Worm (Caenorhabditis elegans): Measurements from ENCODE around the gene K09E4.4.

Gene K09E4.4

ce11 chrII:14106164-14106563 is 15.8 kb downstream of the K09E4.4 start:
- TF ChIP-seq nhr-85 (tag) (peak; percentile 59), aha-1 (tag; optimal IDR thresholded peaks at IDR 0.05) (no peak)

- TF ChIP-seq vab-15 (tag; optimal IDR thresholded peaks at IDR 0.05), result no peak
- TF ChIP-seq nhr-84 (tag; optimal IDR thresholded peaks at IDR 0.05), result no peak
- no peak for TF ChIP-seq fkh-4 (tag; optimal IDR thresholded peaks at IDR 0.05; ENCODE audit: borderline replicate concordance)
- TF ChIP-seq efl-1 (optimal IDR thresholded peaks at IDR 0.05), result no peak
- no peak for TF ChIP-seq efl-1 (GFP tag; optimal IDR thresholded peaks at IDR 0.05 in 1 of 2)
- TF ChIP-seq isw-1 (GFP tag; IDR thresholded peaks at IDR 0.05), result no peak
- TF ChIP-seq lin-15B (tag; optimal IDR thresholded peaks at IDR 0.05), result no peak
- no peak for TF ChIP-seq pag-3 (tag; optimal IDR thresholded peaks at IDR 0.05; ENCODE audit: borderline replicate concordance, insufficient read depth)
- TF ChIP-seq mab-9 (GFP tag; IDR thresholded peaks at IDR 0.05), result no peak
Observed at ce11 chrII:14104470-14104869, 17.5 kb downstream of the K09E4.4 start, which contains the start of gene gur-4. gur-4 (plus strand) TSS chrII:14104770.

- TF ChIP-seq sup-37 (GFP tag; optimal IDR thresholded peaks at IDR 0.05), result no peak
- TF ChIP-seq dpl-1 (GFP tag; optimal IDR thresholded peaks at IDR 0.05), result peak in 1 of 3 experiments; percentile 22
- TF ChIP-seq mep-1 (tag; optimal IDR thresholded peaks at IDR 0.05), result no peak
- TF ChIP-seq efl-1 (optimal IDR thresholded peaks at IDR 0.05), result no peak
- TF ChIP-seq efl-1 (GFP tag; optimal IDR thresholded peaks at IDR 0.05 in 1 of 2), result peak in 1 of 2 experiments; percentile 15
- no peak for TF ChIP-seq tbx-2 (tag; optimal IDR thresholded peaks at IDR 0.05)
- no peak for TF ChIP-seq unc-98 (GFP tag; IDR thresholded peaks at IDR 0.05)
- no peak for TF ChIP-seq xbp-1 (tag; optimal IDR thresholded peaks at IDR 0.05)
- TF ChIP-seq nhr-76 (tag; optimal IDR thresholded peaks at IDR 0.05), result no peak
- TF ChIP-seq aly-2 (tag; optimal IDR thresholded peaks at IDR 0.05), result no peak
- no peak for TF ChIP-seq aha-1 (tag; optimal IDR thresholded peaks at IDR 0.05)
- no peak for TF ChIP-seq unc-86 (tag; optimal IDR thresholded peaks at IDR 0.05)
- TF ChIP-seq nhr-47 (tag; optimal IDR thresholded peaks at IDR 0.05), result no peak
- TF ChIP-seq lsy-2 (tag; optimal IDR thresholded peaks at IDR 0.05), result peak in 1 of 2 experiments; percentile 4
- TF ChIP-seq alr-1 (tag; optimal IDR thresholded peaks at IDR 0.05; ENCODE audit: borderline replicate concordance), result no peak
- TF ChIP-seq pag-3 (tag; optimal IDR thresholded peaks at IDR 0.05; ENCODE audit: borderline replicate concordance, insufficient read depth), result no peak
- TF ChIP-seq rnt-1 (tag; optimal IDR thresholded peaks at IDR 0.05), result no peak
Observed at ce11 chrII:14102112-14102511, 19.9 kb downstream of the K09E4.4 start.

- TF ChIP-seq C16A3.4 (tag; optimal IDR thresholded peaks at IDR 0.05), result no peak
- TF ChIP-seq lin-39 (tag; optimal IDR thresholded peaks at IDR 0.05), result no peak
- no peak for TF ChIP-seq tbx-2 (tag; optimal IDR thresholded peaks at IDR 0.05)
- no peak for TF ChIP-seq hlh-17 (GFP tag; optimal IDR thresholded peaks at IDR 0.05; ENCODE audit: borderline replicate concordance)
- TF ChIP-seq ceh-63 (GFP tag; optimal IDR thresholded peaks at IDR 0.05), result no peak
- no peak for TF ChIP-seq sox-4 (tag; optimal IDR thresholded peaks at IDR 0.05)
- TF ChIP-seq aha-1 (tag; optimal IDR thresholded peaks at IDR 0.05), result no peak
Observed at ce11 chrII:14100963-14101362, 21.0 kb downstream of the K09E4.4 start, which contains the start of gene bkip-1. bkip-1 (plus strand) TSS chrII:14101263.

- TF ChIP-seq snu-23 (GFP tag; optimal IDR thresholded peaks at IDR 0.05) (no peak), lin-14 (GFP tag; optimal IDR thresholded peaks at IDR 0.05) (peak; percentile 48)
Observed at ce11 chrII:14098348-14098747, 23.6 kb downstream of the K09E4.4 start.

ce11 chrII:14097518-14097917 is 24.4 kb downstream of the K09E4.4 start, which contains the start of gene Y39G8C.2:
Y39G8C.2 (minus strand) TSS chrII:14097618.
- TF ChIP-seq F16B12.6 (tag; optimal IDR thresholded peaks at IDR 0.05) (no peak), nhr-71 (tag; optimal IDR thresholded peaks at IDR 0.05) (no peak), ceh-63 (GFP tag; optimal IDR thresholded peaks at IDR 0.05) (no peak), ztf-11 (tag; optimal IDR thresholded peaks at IDR 0.05) (no peak), fkh-10 (GFP tag; optimal IDR thresholded peaks at IDR 0.05) (no peak), fkh-4 (tag; optimal IDR thresholded peaks at IDR 0.05; ENCODE audit: borderline replicate concordance) (no peak), snu-23 (GFP tag; optimal IDR thresholded peaks at IDR 0.05) (no peak), nhr-19 (GFP tag; conservative IDR thresholded peaks at IDR 0.05) (no peak), lir-3 (tag; optimal IDR thresholded peaks at IDR 0.05; ENCODE audit: poor library complexity) (no peak), nhr-20 (tag; optimal IDR thresholded peaks at IDR 0.05) (no peak)

Data from whole organism, L1 larva.